Fruit fly (Drosophila melanogaster): Measurements from ENCODE around the gene SIFaR.

SIFaR gene

dm6 chr3R:21288462-21288861 lies 5.3 kb downstream of the SIFaR start:
- TF ChIP-seq CG8478 (optimal IDR thresholded peaks at IDR 0.05) = no peak
- no peak for TF ChIP-seq CTCF (optimal IDR thresholded peaks at IDR 0.05)

DNA sequence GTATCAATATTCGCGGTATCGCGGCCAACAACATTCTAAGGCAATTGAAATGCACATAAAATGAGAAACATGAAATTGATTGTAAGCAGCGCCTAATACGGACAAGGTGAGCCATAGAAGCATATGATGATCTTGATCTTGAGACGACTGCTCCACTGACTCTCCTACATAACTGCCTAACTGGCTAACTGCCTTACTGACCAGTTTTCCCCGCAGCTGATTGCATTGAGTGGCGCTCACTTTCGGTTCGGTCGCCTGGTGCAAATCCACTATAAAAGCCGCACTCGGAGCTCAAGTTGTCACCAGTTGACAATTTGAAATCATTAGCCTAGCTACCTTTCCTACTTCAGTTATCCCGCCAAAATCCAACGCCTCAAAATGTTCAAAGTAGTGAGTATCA lies 10.9 kb downstream of the SIFaR start, which contains the start of gene CG17298:
TSS of gene CG17298 (plus strand) at position 301 of the 400 bp plus-strand sequence.
- no peak for TF ChIP-seq CTCF (optimal IDR thresholded peaks at IDR 0.05)
- no peak for TF ChIP-seq CG8478 (optimal IDR thresholded peaks at IDR 0.05)

DNA sequence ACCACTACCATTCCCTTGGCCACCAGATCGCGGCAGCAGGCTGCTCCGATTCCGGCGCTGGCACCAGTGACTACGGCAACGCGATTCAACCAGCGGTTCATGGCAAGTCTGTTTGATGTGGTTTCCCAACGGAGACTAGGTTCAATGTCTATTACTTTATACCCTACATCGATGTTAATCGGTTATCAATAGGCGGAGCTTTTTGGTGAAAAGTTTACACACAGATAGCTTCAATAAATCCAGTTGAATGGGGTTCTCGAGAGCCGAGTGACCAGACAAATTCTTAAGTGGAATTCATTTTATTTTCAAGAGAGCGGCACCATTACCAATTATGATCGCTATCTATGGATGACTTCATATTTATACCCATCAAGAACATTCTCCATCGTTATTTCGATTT lies 17.7 kb downstream of the SIFaR start, which contains the start of gene CG3301:
TSS of gene CG3301 (minus strand) at position 139 of the 400 bp plus-strand sequence.
- TF ChIP-seq CG8478 (optimal IDR thresholded peaks at IDR 0.05) (no peak), CTCF (optimal IDR thresholded peaks at IDR 0.05) (no peak)

- TF ChIP-seq CTCF (optimal IDR thresholded peaks at IDR 0.05) (no peak), CG8478 (optimal IDR thresholded peaks at IDR 0.05) (no peak)
These were observed 18.9 kb downstream of the SIFaR start for dm6 chr3R:21274870-21275269.

dm6 chr3R:21273427-21274038 lies 20.3 kb downstream of the SIFaR start, which contains the start of gene CG3308:
CG3308 (minus strand) TSS chr3R:21273817.
- peak in 1 of 2 experiments; percentile 8 for TF ChIP-seq CTCF (optimal IDR thresholded peaks at IDR 0.05)
- TF ChIP-seq CG8478 (optimal IDR thresholded peaks at IDR 0.05) = no peak

dm6 chr3R:21271208-21271607 lies 22.6 kb downstream of the SIFaR start:
- no peak for TF ChIP-seq CG8478 (optimal IDR thresholded peaks at IDR 0.05)
- TF ChIP-seq CTCF (optimal IDR thresholded peaks at IDR 0.05) = no peak

- TF ChIP-seq CTCF (optimal IDR thresholded peaks at IDR 0.05) (no peak), CG8478 (optimal IDR thresholded peaks at IDR 0.05) (no peak)
These were observed 23.1 kb downstream of the SIFaR start for dm6 chr3R:21270609-21271143.

dm6 chr3R:21269923-21270322 lies 23.9 kb downstream of the SIFaR start, which contains the start of the genes AP-2sigma and Idi:
AP-2sigma (minus strand) TSS chr3R:21270075.
Idi (plus strand) TSS chr3R:21270126.
- TF ChIP-seq CG8478 (optimal IDR thresholded peaks at IDR 0.05) (no peak), CTCF (optimal IDR thresholded peaks at IDR 0.05) (no peak)

dm6 chr3R:21268873-21269272 lies 24.9 kb downstream of the SIFaR start, which contains the start of gene Rab1:
Rab1 (minus strand) TSS chr3R:21269060.
- no peak for TF ChIP-seq CTCF (optimal IDR thresholded peaks at IDR 0.05)
- TF ChIP-seq CG8478 (optimal IDR thresholded peaks at IDR 0.05) = no peak

DNA sequence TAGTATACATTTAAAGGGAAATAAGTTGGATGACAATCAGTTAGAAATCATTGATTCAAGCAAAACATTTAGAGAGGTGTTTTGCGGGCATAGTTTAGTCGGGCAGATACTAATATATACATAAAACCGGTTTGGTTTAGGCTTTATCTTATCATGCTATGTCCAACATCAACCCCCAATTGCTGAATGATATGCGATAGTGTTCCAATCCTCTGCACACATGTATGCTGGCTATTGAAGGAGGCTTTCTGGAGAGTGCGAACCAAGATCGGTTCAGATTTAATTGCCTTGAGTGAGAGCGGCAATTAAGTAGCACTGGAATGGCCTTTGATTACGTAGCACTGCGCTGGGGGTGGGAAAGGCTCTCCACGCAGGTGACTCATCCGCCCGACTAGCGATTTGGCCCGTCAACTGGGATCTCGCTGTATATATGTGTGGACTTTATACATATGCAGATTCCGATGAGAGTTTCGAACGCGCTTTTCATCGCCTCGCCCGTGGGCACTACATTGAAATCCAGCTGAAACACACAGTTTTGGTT lies 25.8 kb downstream of the SIFaR start:
- TF ChIP-seq CG8478 (optimal IDR thresholded peaks at IDR 0.05) = no peak
- TF ChIP-seq CTCF (optimal IDR thresholded peaks at IDR 0.05) = no peak

- no peak for TF ChIP-seq CTCF (optimal IDR thresholded peaks at IDR 0.05)
- no peak for TF ChIP-seq CG8478 (optimal IDR thresholded peaks at IDR 0.05)
These were observed 30.6 kb downstream of the SIFaR start for dm6 chr3R:21263177-21263576.

DNA sequence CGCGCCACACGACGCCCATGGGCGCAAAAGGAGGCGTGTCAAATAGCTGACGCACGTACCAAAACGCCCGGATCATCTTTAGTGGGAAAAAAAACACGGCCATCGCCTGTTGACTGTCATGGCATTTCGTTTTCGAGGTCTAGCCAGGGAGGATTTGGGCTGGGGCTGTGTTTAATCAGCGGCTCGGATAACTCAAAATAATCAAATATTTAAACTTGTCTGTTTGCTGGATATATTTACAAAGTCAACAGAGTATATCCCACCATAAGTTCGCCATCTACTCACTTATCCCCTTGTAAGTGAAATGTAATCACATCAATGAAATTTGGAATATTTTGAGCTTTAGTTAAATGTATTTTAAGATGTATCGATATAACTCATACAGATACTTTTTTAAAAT lies 33.0 kb downstream of the SIFaR start:
- TF ChIP-seq CTCF (optimal IDR thresholded peaks at IDR 0.05) (no peak), CG8478 (optimal IDR thresholded peaks at IDR 0.05) (no peak)

DNA sequence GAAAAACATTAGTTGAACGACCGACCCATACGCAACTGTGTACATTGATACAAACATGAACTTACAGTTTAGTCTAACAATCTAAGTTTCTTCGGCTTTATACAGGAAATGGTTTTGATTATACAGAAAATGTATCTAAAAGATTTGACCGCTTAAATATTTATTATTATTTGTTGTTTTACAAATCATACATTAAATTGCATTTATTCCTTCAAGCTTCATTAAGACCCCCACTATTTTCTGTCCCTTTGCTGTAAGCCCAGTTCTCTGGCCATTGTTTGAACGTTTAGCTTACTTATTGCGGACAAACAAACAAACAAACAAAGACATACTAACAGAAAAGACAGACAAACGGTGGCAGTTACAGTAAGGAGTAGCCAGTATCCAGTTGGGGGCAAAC lies 39.5 kb downstream of the SIFaR start:
- no peak for TF ChIP-seq CTCF (optimal IDR thresholded peaks at IDR 0.05)
- no peak for TF ChIP-seq CG8478 (optimal IDR thresholded peaks at IDR 0.05)

DNA sequence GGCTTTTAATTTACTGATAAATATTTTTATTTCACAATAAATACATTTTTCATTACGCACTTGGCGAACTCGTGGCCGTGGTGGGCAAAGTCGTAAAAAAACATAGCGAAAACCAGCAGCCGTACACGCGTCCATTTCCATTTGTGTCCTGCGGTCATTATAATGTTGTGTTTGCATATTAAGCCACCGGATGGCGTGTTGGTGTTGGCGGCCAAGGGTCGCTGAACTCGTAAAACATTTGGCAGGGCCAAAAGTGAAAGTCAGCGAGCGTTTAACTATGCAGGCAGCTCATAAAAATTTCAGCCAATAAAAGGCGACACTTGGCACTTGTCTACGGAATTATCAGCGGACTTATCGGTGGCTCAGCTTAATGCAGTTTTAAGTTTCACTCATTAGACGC lies 41.3 kb downstream of the SIFaR start:
- TF ChIP-seq CTCF (optimal IDR thresholded peaks at IDR 0.05) (peak; percentile 64), CG8478 (optimal IDR thresholded peaks at IDR 0.05) (no peak)

DNA sequence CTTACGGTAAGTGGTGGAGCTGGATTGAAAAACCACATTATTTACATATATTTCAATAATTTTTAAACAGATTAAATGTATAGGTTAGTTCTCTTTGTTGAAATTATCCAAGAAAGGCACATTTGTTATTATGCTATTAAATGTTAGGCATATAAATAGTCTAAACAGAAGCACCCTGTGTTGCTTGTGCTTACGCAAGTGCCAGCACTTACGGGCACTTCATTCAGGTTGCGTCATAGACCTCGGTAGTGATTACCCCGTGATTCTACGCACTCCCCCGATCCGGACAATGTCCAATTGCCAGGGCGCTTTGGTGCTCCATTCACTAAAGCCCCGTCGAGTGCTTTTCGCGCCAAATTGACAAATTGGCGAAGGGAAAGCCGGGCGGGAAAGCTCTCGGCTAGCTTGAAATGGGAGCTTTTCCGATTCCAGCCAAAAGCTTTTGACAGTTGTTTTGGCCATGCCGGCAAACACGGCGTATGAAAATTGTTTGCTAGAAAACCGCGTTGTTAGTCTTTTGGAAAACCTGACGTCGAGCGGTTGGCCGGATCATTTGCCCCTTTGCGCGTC lies 47.2 kb downstream of the SIFaR start, which contains the start of gene ETHR:
TSS of gene ETHR (plus strand) at position 520 of the 570 bp plus-strand sequence.
- no peak for TF ChIP-seq CG8478 (optimal IDR thresholded peaks at IDR 0.05)
- TF ChIP-seq CTCF (optimal IDR thresholded peaks at IDR 0.05) = no peak

DNA sequence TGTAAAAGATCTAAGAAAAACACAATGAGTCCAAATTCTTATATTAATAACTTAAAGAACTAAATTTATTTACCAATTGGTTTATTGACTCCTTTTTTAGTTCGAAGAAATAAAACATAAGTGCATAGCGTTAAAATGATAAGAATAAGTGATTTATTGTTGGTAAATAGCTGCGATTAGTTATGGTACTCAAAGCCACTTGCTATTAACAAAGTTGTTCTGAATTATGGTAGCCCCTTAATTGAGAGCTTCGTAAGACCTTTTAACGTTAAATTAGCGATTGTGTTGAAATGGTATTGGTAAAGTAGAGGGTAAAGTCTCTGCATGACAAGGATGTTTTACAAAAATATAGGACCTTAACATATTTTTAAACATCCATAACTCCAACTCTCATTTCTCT lies 48.0 kb downstream of the SIFaR start:
- no peak for TF ChIP-seq CG8478 (optimal IDR thresholded peaks at IDR 0.05)
- no peak for TF ChIP-seq CTCF (optimal IDR thresholded peaks at IDR 0.05)

All from S2 (cell line).